Fruit fly (Drosophila melanogaster) whole organism, wandering third instar larva: Measurements from ENCODE around the gene CG13674.
"Not testable (repeated sequence)": the region's sequence is repeated elsewhere in the genome, so short reads cannot be mapped to it uniquely, and the experiment has no call there.

Source experiments
- Abd-B ChIP-seq: fragments of >200 bp; optimal IDR thresholded peaks from 2 replicates; lab custom pipeline; 2017; ENCODE audit warnings: missing biosample characterization, missing genetic modification characterization
- CG32264 ChIP-seq: fragments of 200-800 bp; sonication (Bioruptor generic); optimal IDR thresholded peaks from 2 replicates; lab custom pipeline; 2016; ENCODE audit warnings: missing biosample characterization, missing genetic modification characterization
- CG9705 ChIP-seq: fragments of 200-800 bp; sonication (Bioruptor generic); optimal IDR thresholded peaks from 2 replicates; lab custom pipeline; 2018; ENCODE audit warnings: missing biosample characterization, mild to moderate bottlenecking, missing genetic modification characterization
- CrebA ChIP-seq: fragments of 200-800 bp; sonication (Bioruptor generic); optimal IDR thresholded peaks from 2 replicates; lab custom pipeline; 2016; ENCODE audit warnings: missing biosample characterization, mild to moderate bottlenecking, missing genetic modification characterization, borderline replicate concordance
- Dfd ChIP-seq: fragments of >200 bp; optimal IDR thresholded peaks from 2 replicates; lab custom pipeline; 2017; ENCODE audit warnings: missing biosample characterization, missing genetic modification characterization
- GATAd ChIP-seq: sonication (Bioruptor generic); optimal IDR thresholded peaks from 2 replicates; lab custom pipeline; 2016; ENCODE audit warnings: missing biosample characterization, missing genetic modification characterization
- HLH106 ChIP-seq: fragments of 200-800 bp; optimal IDR thresholded peaks from 3 replicates; lab custom pipeline; 2019; ENCODE audit warnings: missing biosample characterization, mild to moderate bottlenecking, missing genetic modification characterization, moderate library complexity
- Hnf4 ChIP-seq: fragments of 200-800 bp; sonication (Bioruptor generic); optimal IDR thresholded peaks from 2 replicates; lab custom pipeline; 2016; ENCODE audit warnings: missing biosample characterization, mild to moderate bottlenecking, missing genetic modification characterization
- Hr78 ChIP-seq: fragments of >200 bp; optimal IDR thresholded peaks from 2 replicates; lab custom pipeline; 2017; ENCODE audit warnings: missing biosample characterization, missing genetic modification characterization
- Hr83 ChIP-seq: fragments of 200-300 bp; sonication (Bioruptor generic); optimal IDR thresholded peaks from 2 replicates; lab custom pipeline; 2016; ENCODE audit warnings: missing biosample characterization, mild to moderate bottlenecking, missing genetic modification characterization, moderate library complexity; ENCODE audit not compliant: poor library complexity, severe bottlenecking
- Jra ChIP-seq: sonication (Bioruptor generic); optimal IDR thresholded peaks from 2 replicates; lab custom pipeline; 2016; ENCODE audit warnings: missing biosample characterization, missing genetic modification characterization
- Mio ChIP-seq: sonication (Bioruptor generic); optimal IDR thresholded peaks from 2 replicates; lab custom pipeline; 2016; ENCODE audit warnings: missing biosample characterization, missing genetic modification characterization
- N ChIP-seq: fragments of >200 bp; optimal IDR thresholded peaks from 2 replicates; lab custom pipeline; 2018; ENCODE audit warnings: missing biosample characterization, missing external identifiers, missing genetic modification characterization
- OdsH ChIP-seq: fragments of 200-800 bp; sonication (Bioruptor generic); optimal IDR thresholded peaks from 2 replicates; lab custom pipeline; 2016; ENCODE audit warnings: missing biosample characterization, mild to moderate bottlenecking, missing genetic modification characterization
- Rel ChIP-seq, 2 experiments: fragments of 200-800 bp; sonication (Bioruptor generic) in 1 of 2; optimal IDR thresholded peaks; 2 replicates in 1 of 2; 3 replicates in 1 of 2; lab custom pipeline; 2016 to 2019; ENCODE audit warnings: mild to moderate bottlenecking in 2 of 2, missing biosample characterization in 2 of 2, missing genetic modification characterization in 2 of 2, moderate library complexity in 1 of 2
- Sp1 ChIP-seq: fragments of 200-800 bp; sonication (Bioruptor generic); optimal IDR thresholded peaks from 3 replicates; lab custom pipeline; 2019; ENCODE audit warnings: missing biosample characterization, mild to moderate bottlenecking, missing genetic modification characterization, moderate library complexity
- Vsx2 ChIP-seq: fragments of 200-300, 225-300 bp; sonication (Bioruptor generic); optimal IDR thresholded peaks from 2 replicates; lab custom pipeline; 2018; ENCODE audit warnings: missing biosample characterization, missing genetic modification characterization; ENCODE audit not compliant: partially characterized antibody
- dl ChIP-seq, 2 experiments: fragments of 175-275, 200-275 bp in 1 of 2; fragments of 200-275 bp in 1 of 2; sonication (Bioruptor generic); optimal IDR thresholded peaks; lab custom pipeline; 2018; ENCODE audit warnings: mild to moderate bottlenecking in 2 of 2, missing biosample characterization in 2 of 2, missing genetic modification characterization in 2 of 2, moderate library complexity in 2 of 2; ENCODE audit not compliant: partially characterized antibody in 2 of 2, insufficient read depth in 1 of 2
- dsf ChIP-seq: sonication (Bioruptor generic); optimal IDR thresholded peaks from 2 replicates; lab custom pipeline; 2016; ENCODE audit warnings: missing biosample characterization, missing genetic modification characterization, borderline replicate concordance
- foxo ChIP-seq, 2 experiments: fragments of 200-800 bp; sonication (Bioruptor generic); optimal IDR thresholded peaks; 2 replicates in 1 of 2; 3 replicates in 1 of 2; lab custom pipeline; 2016 to 2017; ENCODE audit warnings: missing biosample characterization in 2 of 2, missing genetic modification characterization in 2 of 2
- fru ChIP-seq: fragments of 200-800 bp; sonication (Bioruptor generic); optimal IDR thresholded peaks from 3 replicates; lab custom pipeline; 2016; ENCODE audit warnings: missing biosample characterization, mild to moderate bottlenecking, missing genetic modification characterization
- h ChIP-seq: fragments of 200-800 bp; sonication (Bioruptor generic); optimal IDR thresholded peaks from 3 replicates; lab custom pipeline; 2016; ENCODE audit warnings: missing biosample characterization, mild to moderate bottlenecking, missing genetic modification characterization
- jim ChIP-seq: fragments of 175-275, 200-325 bp; sonication (Bioruptor generic); optimal IDR thresholded peaks from 2 replicates; lab custom pipeline; 2016; ENCODE audit warnings: missing biosample characterization, mild to moderate bottlenecking, missing genetic modification characterization
- pan ChIP-seq: fragments of >200 bp; optimal IDR thresholded peaks from 2 replicates; lab custom pipeline; 2017
- rgr ChIP-seq: fragments of 200-800 bp; sonication (Bioruptor generic); optimal IDR thresholded peaks from 3 replicates; lab custom pipeline; 2016; ENCODE audit warnings: missing biosample characterization, mild to moderate bottlenecking, missing genetic modification characterization
- sage ChIP-seq: fragments of 200-800 bp; sonication (Bioruptor generic); optimal IDR thresholded peaks from 2 replicates; lab custom pipeline; 2016; ENCODE audit warnings: missing biosample characterization, mild to moderate bottlenecking, missing genetic modification characterization
- tai ChIP-seq: sonication (Bioruptor generic); optimal IDR thresholded peaks from 2 replicates; lab custom pipeline; 2016; ENCODE audit warnings: missing biosample characterization, missing genetic modification characterization
- usp ChIP-seq: fragments of >200 bp; optimal IDR thresholded peaks from 2 replicates; lab custom pipeline; 2017; ENCODE audit warnings: missing biosample characterization, missing genetic modification characterization
- woc ChIP-seq: sonication (Bioruptor generic); optimal IDR thresholded peaks from 2 replicates; lab custom pipeline; 2016; ENCODE audit warnings: missing biosample characterization, mild to moderate bottlenecking, missing genetic modification characterization

Gene CG13674

DNA sequence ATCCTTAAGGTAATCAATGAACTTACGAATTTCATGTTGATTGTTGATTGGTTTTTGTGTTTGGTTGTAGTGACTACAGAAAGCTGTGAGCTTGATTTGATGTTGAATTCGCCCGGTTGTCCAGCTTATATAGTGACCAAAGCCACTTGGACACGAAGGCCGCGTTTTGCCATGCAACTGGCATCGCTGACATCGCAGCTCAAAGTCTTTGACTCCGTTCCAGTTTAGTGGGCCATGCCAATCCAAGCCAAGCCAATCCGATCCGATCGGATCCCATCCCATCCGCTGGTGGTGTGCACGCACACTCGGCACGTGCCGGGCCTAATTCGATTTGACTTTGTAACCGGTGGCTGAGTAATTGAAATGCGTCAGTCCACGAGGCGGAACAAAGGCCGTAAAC lies at the start of gene CG13674:
TSS of gene CG13674 (minus strand) at position 101 of the 400 bp plus-strand sequence.
- TF ChIP-seq pan (no peak), jim (GFP tag; lab: Kevin White, UChicago) (no peak), Mio (GFP tag; lab: Kevin White, UChicago) (no peak)

DNA sequence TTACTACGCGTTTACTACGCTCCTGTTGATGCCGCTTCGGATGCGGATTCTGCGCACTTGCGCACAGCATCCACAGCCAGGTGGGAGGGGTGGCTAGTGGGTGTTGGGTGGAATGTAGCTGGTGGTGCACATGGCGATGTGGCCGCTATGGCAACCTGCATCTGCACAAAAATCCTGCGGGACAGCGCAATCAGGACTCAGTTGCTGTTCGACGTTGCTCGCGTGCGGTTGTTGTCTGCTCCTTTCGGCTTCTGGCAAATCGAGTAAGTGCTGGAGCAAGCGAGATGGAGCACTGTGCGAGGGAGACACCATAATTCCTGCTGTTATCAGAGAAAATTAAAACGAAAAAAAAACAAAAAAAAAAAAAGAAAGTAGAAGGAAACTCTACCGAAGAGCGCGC lies 22.1 kb upstream of the CG13674 start:
- TF ChIP-seq GATAd (GFP tag; lab: Kevin White, UChicago) = no peak
- no peak for TF ChIP-seq Dfd (GFP tag; lab: Kevin White, UChicago)
- TF ChIP-seq CG9705 (GFP tag; lab: Kevin White, UChicago) = no peak
- no peak for TF ChIP-seq h (GFP tag; lab: Kevin White, UChicago)
- TF ChIP-seq pan = no peak
- no peak for TF ChIP-seq Sp1 (GFP tag; lab: Kevin White, UChicago)
- no peak for TF ChIP-seq dl (GFP tag; optimal IDR thresholded peaks at IDR 0.05; lab: Kevin White, UChicago; ENCODE audit: insufficient read depth in 1 of 2, partially characterized antibody in 2 of 2)
- no peak for TF ChIP-seq tai (GFP tag; lab: Kevin White, UChicago)
- TF ChIP-seq dsf (GFP tag; lab: Kevin White, UChicago) = no peak

DNA sequence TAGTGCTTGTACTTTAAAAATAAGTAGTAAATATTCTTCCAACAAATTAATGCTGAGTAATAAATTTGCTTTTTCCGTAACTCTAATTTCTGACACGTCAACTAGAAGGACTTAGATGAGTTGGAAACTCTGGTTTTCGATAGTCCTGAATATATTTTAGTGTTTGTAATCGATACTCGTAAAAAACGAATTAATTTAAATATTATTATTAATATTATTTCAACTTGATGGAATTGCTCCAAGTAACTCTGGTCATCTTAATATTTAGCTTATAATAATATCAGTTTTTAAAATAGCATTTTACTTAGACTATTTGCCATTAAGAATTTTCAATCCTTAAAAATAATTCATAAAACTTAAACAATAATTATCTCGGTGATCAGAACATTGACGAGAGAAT lies 21.7 kb upstream of the CG13674 start, which contains the start of gene CG7213:
TSS of gene CG7213 (minus strand) at position 101 of the 400 bp plus-strand sequence.
- no peak for TF ChIP-seq CG32264 (GFP tag; lab: Kevin White, UChicago)
- TF ChIP-seq Hr78 = no peak
- no peak for TF ChIP-seq Abd-B (GFP tag; lab: Kevin White, UChicago)
- no peak for TF ChIP-seq OdsH (GFP tag; lab: Kevin White, UChicago)
- TF ChIP-seq woc (GFP tag; lab: Kevin White, UChicago) = no peak
- no peak for TF ChIP-seq usp (GFP tag; lab: Kevin White, UChicago)
- TF ChIP-seq Rel (GFP tag; optimal IDR thresholded peaks at IDR 0.05; lab: Kevin White, UChicago) = no peak
- no peak for TF ChIP-seq Rel (tag; optimal IDR thresholded peaks at IDR 0.05; lab: Kevin White, UChicago)
- TF ChIP-seq jim (GFP tag; lab: Kevin White, UChicago) = no peak
- no peak for TF ChIP-seq Jra (GFP tag; lab: Kevin White, UChicago)
- TF ChIP-seq rgr (GFP tag; lab: Kevin White, UChicago) = no peak

DNA sequence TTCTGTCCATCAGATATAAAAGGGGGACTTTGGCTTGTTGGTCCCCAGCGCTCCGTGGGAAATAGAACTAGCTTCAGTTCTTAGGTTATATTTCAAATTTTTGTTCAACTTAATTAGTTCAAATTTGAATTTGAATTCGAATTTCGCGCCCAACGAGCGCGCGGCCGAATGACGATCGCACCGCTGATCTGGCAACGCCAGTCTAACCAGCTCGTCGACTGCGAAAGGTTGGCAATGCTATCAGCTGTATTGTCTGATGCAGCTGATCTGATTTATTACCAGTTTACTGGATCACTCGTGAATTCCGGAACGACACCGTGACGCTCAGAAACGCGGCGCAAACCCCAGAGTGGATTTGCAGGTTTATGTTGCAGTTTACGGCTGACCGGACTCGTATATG lies 19.6 kb upstream of the CG13674 start, which contains the start of gene Dscam4:
TSS of gene Dscam4 (plus strand) at position 301 of the 400 bp plus-strand sequence.
- TF ChIP-seq CrebA; Hr78; jim (GFP tag; lab: Kevin White, UChicago): not testable (repeated sequence)

DNA sequence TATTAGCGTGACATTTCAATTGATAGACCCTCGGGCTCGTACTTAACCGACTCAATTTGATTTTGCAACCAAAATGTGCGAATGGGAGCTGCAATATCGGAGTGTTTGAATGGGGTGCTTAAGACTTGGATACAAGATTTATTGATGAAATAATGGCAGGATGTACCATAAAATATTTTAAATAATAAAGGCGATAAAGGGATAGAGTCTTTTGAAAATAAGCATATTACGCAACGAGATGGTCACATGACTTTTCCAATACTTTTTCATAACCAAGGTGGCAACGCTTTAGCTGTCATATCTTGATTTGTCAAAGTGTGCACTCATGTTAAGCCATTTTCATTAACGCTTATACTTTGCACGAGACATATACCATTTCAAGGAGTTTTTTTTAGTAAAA lies 10.1 kb upstream of the CG13674 start, which contains the start of gene eIF4E3:
TSS of gene eIF4E3 (plus strand) at position 301 of the 400 bp plus-strand sequence.
- no peak for TF ChIP-seq foxo (GFP tag; optimal IDR thresholded peaks at IDR 0.05; lab: Kevin White, UChicago)
- no peak for TF ChIP-seq Vsx2
- no peak for TF ChIP-seq Hr78
- TF ChIP-seq N (GFP tag; lab: Kevin White, UChicago) = no peak
- no peak for TF ChIP-seq Hnf4 (GFP tag; lab: Kevin White, UChicago)
- no peak for TF ChIP-seq fru (GFP tag; lab: Kevin White, UChicago)
- TF ChIP-seq tai (GFP tag; lab: Kevin White, UChicago) = no peak
- TF ChIP-seq, all 38 proteins: peak for 0

DNA sequence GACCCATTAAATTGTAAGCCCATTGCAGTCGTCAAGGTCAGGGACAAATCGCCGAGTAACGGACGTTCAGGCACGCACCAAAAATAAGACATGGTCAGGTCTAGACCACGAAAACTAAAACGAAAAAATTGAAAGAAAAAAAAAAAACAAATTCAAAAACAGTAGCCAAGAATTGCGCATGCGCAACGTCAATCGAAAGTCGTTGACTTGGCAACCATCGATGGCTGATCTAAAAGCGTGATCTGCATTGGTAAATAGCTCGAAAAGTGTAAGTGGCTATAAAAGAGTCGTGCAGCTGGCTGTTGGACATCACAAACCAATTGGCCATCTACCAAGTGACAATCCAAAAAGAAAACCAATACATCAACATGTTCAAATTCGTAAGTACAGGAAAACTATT lies 3.1 kb upstream of the CG13674 start, which contains the start of gene CG13678:
TSS of gene CG13678 (plus strand) at position 307 of the 400 bp plus-strand sequence.
- no peak for TF ChIP-seq rgr (GFP tag; lab: Kevin White, UChicago)
- TF ChIP-seq Mio (GFP tag; lab: Kevin White, UChicago) = no peak
- TF ChIP-seq GATAd (GFP tag; lab: Kevin White, UChicago) = no peak
- TF ChIP-seq sage = no peak
- no peak for TF ChIP-seq Jra (GFP tag; lab: Kevin White, UChicago)
- TF ChIP-seq pan = no peak
- TF ChIP-seq dsf (GFP tag; lab: Kevin White, UChicago) = no peak

DNA sequence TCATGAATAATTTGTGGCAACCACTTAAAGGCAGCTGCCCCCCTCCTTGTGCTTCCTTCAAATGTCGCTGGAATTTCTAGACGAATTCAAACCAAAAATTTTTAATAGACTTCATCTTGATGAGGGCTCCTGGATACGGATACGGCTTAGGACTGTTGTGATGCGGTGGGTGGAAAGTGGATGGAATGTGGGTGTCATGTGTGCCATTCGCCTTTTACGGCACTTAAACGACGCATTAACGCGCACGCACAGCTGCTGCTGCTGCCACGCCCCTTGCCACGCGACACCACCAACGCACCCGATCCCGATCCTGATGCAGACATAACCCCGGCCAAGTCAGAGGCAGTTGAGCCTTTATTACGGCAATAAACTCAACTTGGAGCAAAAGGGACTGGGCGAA lies 904 bp upstream of the CG13674 start:
- TF ChIP-seq usp (GFP tag; lab: Kevin White, UChicago) (no peak), pan (no peak), rgr (GFP tag; lab: Kevin White, UChicago) (no peak), CrebA (no peak), Sp1 (GFP tag; lab: Kevin White, UChicago) (no peak), GATAd (GFP tag; lab: Kevin White, UChicago) (no peak), woc (GFP tag; lab: Kevin White, UChicago) (no peak), Hr83 (GFP tag; lab: Kevin White, UChicago) (no peak), HLH106 (tag; lab: Kevin White, UChicago) (no peak), N (GFP tag; lab: Kevin White, UChicago) (no peak), dl (GFP tag; optimal IDR thresholded peaks at IDR 0.05; lab: Kevin White, UChicago; ENCODE audit: insufficient read depth in 1 of 2, partially characterized antibody in 2 of 2) (no peak)
